Worm (Caenorhabditis elegans): ENCODE measurements around the gene R74.2.

The R74.2 gene

DNA sequence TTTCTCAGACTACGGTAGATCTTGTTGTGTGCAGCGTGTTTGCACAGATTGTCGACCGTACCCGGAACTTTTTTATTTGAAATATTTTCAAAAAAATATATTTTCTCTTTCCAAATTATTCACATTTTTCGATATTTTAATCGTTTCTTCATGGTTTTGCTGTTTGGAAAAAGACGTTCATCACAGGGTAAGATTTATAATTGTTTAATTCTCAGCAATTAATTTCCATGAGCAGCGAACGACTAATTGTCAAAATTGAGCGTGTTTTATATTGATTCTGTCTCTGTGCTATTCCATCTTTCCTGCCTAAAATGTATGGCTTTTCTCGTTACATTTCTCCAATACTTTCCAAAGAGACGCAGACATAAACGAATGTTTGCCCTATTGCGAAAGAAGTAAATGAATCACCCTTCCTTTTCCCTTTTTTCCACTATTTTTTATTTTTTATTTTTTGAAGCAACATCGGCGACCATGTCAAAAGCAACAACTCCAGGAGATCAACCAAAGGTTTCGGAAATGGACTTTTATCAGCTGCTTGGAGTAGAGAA, 3.2 kb downstream of the R74.2 start, which contains the start of gene dnj-16:
dnj-16 (plus strand) TSS at position 51 of the 548 bp plus-strand sequence.
- no peak for TF ChIP-seq ceh-34 (tag; optimal IDR thresholded peaks at IDR 0.05)
- no peak for TF ChIP-seq unc-86 (tag; optimal IDR thresholded peaks at IDR 0.05)
- TF ChIP-seq ceh-48 (tag; optimal IDR thresholded peaks at IDR 0.05): peak; percentile 61
- no peak for TF ChIP-seq mec-3 (tag; optimal IDR thresholded peaks at IDR 0.05; ENCODE audit: borderline replicate concordance)
- peak; percentile 58 for TF ChIP-seq unc-42 (tag; optimal IDR thresholded peaks at IDR 0.05)
- TF ChIP-seq unc-55 (GFP tag; optimal IDR thresholded peaks at IDR 0.05): peak; percentile 26
- peak; percentile 4 for TF ChIP-seq nfya-1 (tag; optimal IDR thresholded peaks at IDR 0.05)
- no peak for TF ChIP-seq eyg-1 (tag; optimal IDR thresholded peaks at IDR 0.05)
- no peak for TF ChIP-seq nhr-232 (tag; optimal IDR thresholded peaks at IDR 0.05)
- TF ChIP-seq ceh-9 (tag; optimal IDR thresholded peaks at IDR 0.05): no peak
- no peak for TF ChIP-seq ceh-22 (tag; optimal IDR thresholded peaks at IDR 0.05)
- no peak for TF ChIP-seq nhr-11 (tag; optimal IDR thresholded peaks at IDR 0.05)
- TF ChIP-seq hlh-30 (tag; optimal IDR thresholded peaks at IDR 0.05; ENCODE audit: insufficient read depth): no peak
- no peak for TF ChIP-seq hlh-13 (GFP tag; optimal IDR thresholded peaks at IDR 0.05)
- no peak for TF ChIP-seq ahr-1 (tag; optimal IDR thresholded peaks at IDR 0.05)
- no peak for TF ChIP-seq dmd-4 (tag; optimal IDR thresholded peaks at IDR 0.05; ENCODE audit: borderline replicate concordance)
- TF ChIP-seq ceh-19 (GFP tag; optimal IDR thresholded peaks at IDR 0.05): no peak
- peak; percentile 52 for TF ChIP-seq ceh-31 (tag; optimal IDR thresholded peaks at IDR 0.05)

DNA sequence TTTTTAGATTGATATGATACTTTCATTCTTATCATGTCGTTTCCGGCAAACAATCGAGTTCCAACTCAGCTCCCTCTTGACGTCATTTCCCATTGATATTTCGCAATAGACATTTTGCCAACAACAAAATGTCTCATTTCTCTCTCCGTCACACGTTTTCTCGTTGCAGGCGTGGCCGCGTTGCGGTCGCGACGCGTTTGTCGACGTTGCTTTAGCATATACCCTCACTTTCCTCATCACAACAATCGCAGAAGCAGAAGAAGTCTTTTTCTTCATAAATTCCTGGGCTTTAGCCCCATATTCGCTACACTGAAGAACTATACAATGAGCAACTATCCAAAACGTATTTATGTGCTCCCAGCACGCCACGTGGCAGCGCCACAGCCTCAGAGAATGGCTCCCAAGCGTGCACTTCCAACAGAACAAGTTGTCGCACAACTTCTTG, 5.7 kb downstream of the R74.2 start, which contains the start of gene xbp-1:
xbp-1 (plus strand) TSS at position 151 of the 445 bp plus-strand sequence.
- TF ChIP-seq unc-42 (tag; optimal IDR thresholded peaks at IDR 0.05): peak; percentile 51
- no peak for TF ChIP-seq K02D7.2 (tag; optimal IDR thresholded peaks at IDR 0.05)
- TF ChIP-seq ama-1 (optimal IDR thresholded peaks at IDR 0.05): peak; percentile 23
- no peak for TF ChIP-seq hlh-15 (tag; optimal IDR thresholded peaks at IDR 0.05)
- TF ChIP-seq fkh-10 (GFP tag; optimal IDR thresholded peaks at IDR 0.05): peak; percentile 20
- no peak for TF ChIP-seq lin-11 (tag; optimal IDR thresholded peaks at IDR 0.05)
- peak; percentile 77 for TF ChIP-seq pax-1 (tag; optimal IDR thresholded peaks at IDR 0.05)
- peak; percentile 87 for TF ChIP-seq dve-1 (tag; optimal IDR thresholded peaks at IDR 0.05)
- peak; percentile 71 for TF ChIP-seq ceh-18 (tag; optimal IDR thresholded peaks at IDR 0.05)
- TF ChIP-seq ets-4 (tag; optimal IDR thresholded peaks at IDR 0.05): peak; percentile 38
- TF ChIP-seq ceh-14 (tag; optimal IDR thresholded peaks at IDR 0.05): peak; percentile 38
- peak; percentile 87 for TF ChIP-seq nfya-1 (tag; optimal IDR thresholded peaks at IDR 0.05)
- TF ChIP-seq ceh-31 (tag; optimal IDR thresholded peaks at IDR 0.05): peak; percentile 71
- peak; percentile 62 for TF ChIP-seq hlh-30 (tag; optimal IDR thresholded peaks at IDR 0.05; ENCODE audit: insufficient read depth)
- TF ChIP-seq rnt-1 (tag; optimal IDR thresholded peaks at IDR 0.05): peak; percentile 76
- TF ChIP-seq pqm-1 (tag; optimal IDR thresholded peaks at IDR 0.05): peak; percentile 59
- peak; percentile 90 for TF ChIP-seq unc-55 (GFP tag; optimal IDR thresholded peaks at IDR 0.05)
- peak; percentile 68 for TF ChIP-seq ref-2 (tag; optimal IDR thresholded peaks at IDR 0.05)
- no peak for TF ChIP-seq ceh-19 (GFP tag; optimal IDR thresholded peaks at IDR 0.05)
- TF ChIP-seq madf-2 (tag; optimal IDR thresholded peaks at IDR 0.05): peak; percentile 22
- TF ChIP-seq sdc-2 (tag; optimal IDR thresholded peaks at IDR 0.05): peak; percentile 2
- peak; percentile 41 for TF ChIP-seq dmd-4 (tag; optimal IDR thresholded peaks at IDR 0.05; ENCODE audit: borderline replicate concordance)
- peak; percentile 76 for TF ChIP-seq elt-2 (tag; optimal IDR thresholded peaks at IDR 0.05)
- TF ChIP-seq tbx-2 (tag; optimal IDR thresholded peaks at IDR 0.05): peak; percentile 69
- peak; percentile 11 for TF ChIP-seq C08G9.2 (tag; optimal IDR thresholded peaks at IDR 0.05)
- TF ChIP-seq gmeb-2 (tag; optimal IDR thresholded peaks at IDR 0.05): no peak

DNA sequence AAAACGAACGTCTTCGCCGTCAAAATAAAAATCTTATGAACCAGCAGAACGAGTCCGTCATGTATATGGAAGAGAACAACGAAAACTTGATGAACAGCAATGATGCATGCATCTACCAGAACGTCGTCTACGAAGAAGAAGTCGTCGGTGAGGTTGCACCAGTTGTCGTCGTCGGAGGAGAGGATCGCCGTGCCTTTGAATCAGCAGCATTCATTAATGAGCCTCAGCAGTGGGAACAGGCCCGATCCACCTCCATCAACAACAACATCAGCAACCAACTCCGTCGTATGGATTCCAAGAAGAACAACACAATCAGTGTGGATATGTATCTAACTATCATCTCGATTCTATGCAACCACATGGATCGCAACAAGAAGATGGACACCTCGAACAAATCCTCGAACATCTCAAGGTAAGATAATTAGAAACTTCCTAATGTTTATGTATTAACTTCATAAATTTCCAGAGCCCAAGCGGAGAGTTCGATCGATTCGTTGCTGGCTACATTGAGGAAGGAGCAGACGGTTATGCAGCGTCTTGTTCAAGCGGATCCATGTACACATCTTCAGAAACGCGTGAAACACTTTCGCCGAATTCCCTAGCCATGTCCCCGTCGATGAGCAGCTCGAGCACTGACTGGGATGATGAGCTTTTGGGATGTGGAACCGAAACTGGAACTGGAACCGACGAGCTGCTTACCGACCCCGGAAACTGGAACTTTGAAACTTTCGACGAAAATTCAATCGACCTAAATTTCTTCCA, 6.6 kb downstream of the R74.2 start:
- TF ChIP-seq sdc-2 (tag; optimal IDR thresholded peaks at IDR 0.05) (no peak), ceh-31 (tag; optimal IDR thresholded peaks at IDR 0.05) (no peak)

Measured in whole organism, late embryonic.